Fruit fly (Drosophila melanogaster) whole organism, embryonic: ENCODE measurements around the gene caup.
A peak's percentile ranks its signal among the peaks of the same experiment; 100 is the strongest.

Experiments
- Atf3 ChIP-seq: fragments of 200-800 bp; sonication (Bioruptor generic); optimal IDR thresholded peaks from 3 replicates; lab custom pipeline; 2016; ENCODE audit warnings: missing biosample characterization, missing genetic modification characterization
- CG10462 ChIP-seq: fragments of 200-800 bp; sonication (Bioruptor generic); optimal IDR thresholded peaks from 2 replicates; lab custom pipeline; 2016; ENCODE audit warnings: missing biosample characterization, missing genetic modification characterization
- CG10654 ChIP-seq: fragments of 200-800 bp; sonication (Bioruptor generic); optimal IDR thresholded peaks from 2 replicates; lab custom pipeline; 2016; ENCODE audit warnings: missing biosample characterization, missing genetic modification characterization
- CG11247 ChIP-seq: fragments of 200-800 bp; sonication (Bioruptor generic); IDR thresholded peaks from 2 replicates; pipeline ENCODE4 v1.3.6; 2022; ENCODE audit warnings: missing biosample characterization, missing genetic modification characterization
- CG11504 ChIP-seq: fragments of 200-800 bp; sonication (Bioruptor generic); optimal IDR thresholded peaks from 3 replicates; lab custom pipeline; 2019; ENCODE audit warnings: missing biosample characterization, mild to moderate bottlenecking, missing genetic modification characterization, moderate library complexity
- CG1233 ChIP-seq: fragments of 200-800 bp; sonication (Bioruptor generic); optimal IDR thresholded peaks from 4 replicates; lab custom pipeline; 2018; ENCODE audit warnings: missing biosample characterization, mild to moderate bottlenecking, missing genetic modification characterization
- CG12942 ChIP-seq: fragments of 200-800 bp; sonication (Bioruptor generic); optimal IDR thresholded peaks from 3 replicates; lab custom pipeline; 2016; ENCODE audit warnings: missing biosample characterization, missing genetic modification characterization
- CG15011 ChIP-seq: fragments of 200-800 bp; sonication (Bioruptor generic); optimal IDR thresholded peaks from 3 replicates; lab custom pipeline; 2018; ENCODE audit warnings: missing biosample characterization, mild to moderate bottlenecking, missing genetic modification characterization
- CG15479 ChIP-seq: fragments of 200-800 bp; sonication (Bioruptor generic); optimal IDR thresholded peaks from 3 replicates; lab custom pipeline; 2019; ENCODE audit warnings: missing biosample characterization, mild to moderate bottlenecking, missing genetic modification characterization, moderate library complexity
- CG15514 ChIP-seq: fragments of 200-800 bp; sonication (Bioruptor generic); optimal IDR thresholded peaks from 3 replicates; lab custom pipeline; 2017; ENCODE audit warnings: missing biosample characterization, missing genetic modification characterization, mild to moderate bottlenecking, moderate library complexity, missing genetic modification reagents
- CG15696 ChIP-seq: fragments of 200-800 bp; sonication (Bioruptor generic); optimal IDR thresholded peaks from 2 replicates; lab custom pipeline; 2019; ENCODE audit warnings: missing biosample characterization, mild to moderate bottlenecking, missing genetic modification characterization, moderate library complexity
- CG1792 ChIP-seq: fragments of 200-800 bp; sonication (Bioruptor generic); optimal IDR thresholded peaks from 2 replicates; lab custom pipeline; 2016; ENCODE audit warnings: missing biosample characterization, missing genetic modification characterization
- CG18011 ChIP-seq: fragments of 200-800 bp; sonication (Bioruptor generic); optimal IDR thresholded peaks from 2 replicates; lab custom pipeline; 2017; ENCODE audit warnings: missing biosample characterization, missing genetic modification characterization, mild to moderate bottlenecking, moderate library complexity, missing genotype
- CG18764 ChIP-seq: fragments of 200-800 bp; sonication (Bioruptor generic); optimal IDR thresholded peaks from 3 replicates; lab custom pipeline; 2016; ENCODE audit warnings: missing biosample characterization, missing genetic modification characterization
- CG2116 ChIP-seq: fragments of 200-800 bp; sonication (Bioruptor generic); optimal IDR thresholded peaks from 3 replicates; lab custom pipeline; 2018; ENCODE audit warnings: missing biosample characterization, mild to moderate bottlenecking, missing genetic modification characterization
- CG3281 ChIP-seq: fragments of 200-800 bp; sonication (Bioruptor generic); optimal IDR thresholded peaks from 3 replicates; lab custom pipeline; 2017; ENCODE audit warnings: missing biosample characterization, mild to moderate bottlenecking, missing genetic modification characterization
- CG3726 ChIP-seq: fragments of 200-800 bp; sonication (Bioruptor generic); IDR thresholded peaks from 3 replicates; pipeline ENCODE4, ENCODE4 v1.3.6; 2022; ENCODE audit warnings: missing biosample characterization, missing genetic modification characterization
- CG4617 ChIP-seq: fragments of 200-800 bp; sonication (Bioruptor generic); optimal IDR thresholded peaks from 3 replicates; lab custom pipeline; 2016; ENCODE audit warnings: missing biosample characterization, missing genetic modification characterization, borderline replicate concordance
- CG4707 ChIP-seq: fragments of 200-800 bp; sonication (Bioruptor generic); optimal IDR thresholded peaks from 2 replicates; lab custom pipeline; 2018; ENCODE audit warnings: missing biosample characterization, mild to moderate bottlenecking, missing genetic modification characterization, moderate library complexity
- CG7372 ChIP-seq: fragments of 200-800 bp; sonication (Bioruptor generic); IDR thresholded peaks from 2 replicates; pipeline ENCODE4 v1.3.6; 2022; ENCODE audit warnings: missing biosample characterization, missing genetic modification characterization
- CG7556 ChIP-seq: fragments of 200-800 bp; sonication (Bioruptor generic); optimal IDR thresholded peaks from 2 replicates; lab custom pipeline; 2017; ENCODE audit warnings: missing biosample characterization, mild to moderate bottlenecking, missing genetic modification characterization
- CG7987 ChIP-seq: fragments of 200-800 bp; sonication (Bioruptor generic); optimal IDR thresholded peaks from 2 replicates; lab custom pipeline; 2018; ENCODE audit warnings: missing biosample characterization, mild to moderate bottlenecking, missing genetic modification characterization, moderate library complexity
- CTCF ChIP-seq: fragments of 200-800 bp; sonication (Bioruptor generic); optimal IDR thresholded peaks from 2 replicates; lab custom pipeline; 2017; ENCODE audit warnings: missing biosample characterization, mild to moderate bottlenecking, missing genetic modification characterization, moderate library complexity
- Ets65A ChIP-seq: fragments of 200-800 bp; sonication (Bioruptor generic); peaks from one replicate; lab custom pipeline; 2016; ENCODE audit warnings: missing biosample characterization, missing genetic modification characterization
- Ets97D ChIP-seq: fragments of 200-800 bp; sonication (Bioruptor generic); optimal IDR thresholded peaks from 3 replicates; lab custom pipeline; 2016; ENCODE audit warnings: missing biosample characterization, missing genetic modification characterization
- Hr78 ChIP-seq, 2 experiments: fragments of 200-800 bp in 1 of 2; fragments of >200 bp in 1 of 2; sonication (Bioruptor generic) in 1 of 2; optimal IDR thresholded peaks; 2 replicates each; lab custom pipeline; 2017 to 2019; ENCODE audit warnings: missing biosample characterization in 2 of 2, missing genetic modification characterization in 2 of 2, mild to moderate bottlenecking in 1 of 2, moderate library complexity in 1 of 2
- Kr ChIP-seq: fragments of 200-800 bp; sonication (Bioruptor generic); optimal IDR thresholded peaks from 2 replicates; lab custom pipeline; 2017; ENCODE audit warnings: missing biosample characterization, mild to moderate bottlenecking, missing genetic modification characterization
- NfI ChIP-seq: fragments of 200-800 bp; sonication (Bioruptor generic); optimal IDR thresholded peaks from 3 replicates; lab custom pipeline; 2018; ENCODE audit warnings: missing biosample characterization, mild to moderate bottlenecking, missing genetic modification characterization, moderate library complexity
- Pdp1 ChIP-seq, 2 experiments: fragments of 200-800 bp; sonication (Bioruptor generic); optimal IDR thresholded peaks; 3 replicates each; lab custom pipeline; 2016; ENCODE audit warnings: missing biosample characterization in 2 of 2, missing genetic modification characterization in 2 of 2, mild to moderate bottlenecking in 1 of 2, moderate library complexity in 1 of 2
- Ptx1 ChIP-seq: fragments of 200-800 bp; sonication (Bioruptor generic); IDR thresholded peaks from 2 replicates; pipeline ENCODE4 v1.3.6; 2022; ENCODE audit warnings: missing biosample characterization, missing genetic modification characterization
- Sin3A ChIP-seq: fragments of >200 bp; optimal IDR thresholded peaks from 2 replicates; lab custom pipeline; 2018
- Sox102F ChIP-seq: fragments of 200-800 bp; sonication (Bioruptor generic); optimal IDR thresholded peaks from 2 replicates; lab custom pipeline; 2018; ENCODE audit warnings: missing biosample characterization, mild to moderate bottlenecking, missing genetic modification characterization, moderate library complexity
- ara ChIP-seq: fragments of 200-800 bp; sonication (Bioruptor generic); IDR thresholded peaks from 2 replicates; pipeline ENCODE4 v1.3.6; 2022; ENCODE audit warnings: missing biosample characterization, missing genetic modification characterization
- cato ChIP-seq: fragments of 200-800 bp; sonication (Bioruptor generic); optimal IDR thresholded peaks from 2 replicates; lab custom pipeline; 2016; ENCODE audit warnings: missing biosample characterization, missing genetic modification characterization, borderline replicate concordance
- chif ChIP-seq, 2 experiments: fragments of 200-800 bp; sonication (Bioruptor generic); optimal IDR thresholded peaks; 3 replicates each; lab custom pipeline; 2016; ENCODE audit warnings: missing biosample characterization in 2 of 2, missing genetic modification characterization in 2 of 2
- corto ChIP-seq: fragments of 200-800 bp; sonication (Bioruptor generic); optimal IDR thresholded peaks from 2 replicates; lab custom pipeline; 2016; ENCODE audit warnings: missing biosample characterization, mild to moderate bottlenecking, missing genetic modification characterization, moderate library complexity
- crc ChIP-seq: fragments of 200-800 bp; sonication (Bioruptor generic); optimal IDR thresholded peaks from 2 replicates; lab custom pipeline; 2016; ENCODE audit warnings: missing biosample characterization, missing genetic modification characterization
- croc ChIP-seq: fragments of 200-800 bp; sonication (Bioruptor generic); conservative IDR thresholded peaks from 3 replicates; pipeline ENCODE4 v1.3.6; 2022; ENCODE audit warnings: missing biosample characterization, missing genetic modification characterization
- fd96Cb ChIP-seq: fragments of 200-800 bp; sonication (Bioruptor generic); optimal IDR thresholded peaks from 2 replicates; lab custom pipeline; 2018; ENCODE audit warnings: missing biosample characterization, mild to moderate bottlenecking, missing genetic modification characterization, moderate library complexity
- gfzf ChIP-seq: fragments of 200-800 bp; sonication (Bioruptor generic); optimal IDR thresholded peaks from 2 replicates; lab custom pipeline; 2016; ENCODE audit warnings: missing biosample characterization, mild to moderate bottlenecking, missing genetic modification characterization, moderate library complexity
- gsb ChIP-seq: fragments of 200-800 bp; sonication (Bioruptor generic); IDR thresholded peaks from 2 replicates; pipeline ENCODE4 v1.3.6; 2022; ENCODE audit warnings: missing biosample characterization, missing genetic modification characterization
- gt ChIP-seq: fragments of 200-800 bp; sonication (Bioruptor generic); IDR thresholded peaks from 2 replicates; pipeline ENCODE4 v1.3.6; 2022; ENCODE audit warnings: missing biosample characterization, missing genetic modification characterization
- inv ChIP-seq: fragments of 200-800 bp; sonication (Bioruptor generic); IDR thresholded peaks from 2 replicates; pipeline ENCODE4 v1.3.6; 2022; ENCODE audit warnings: missing biosample characterization, missing genetic modification characterization; ENCODE audit not compliant: partially characterized antibody
- phol ChIP-seq: fragments of 200-800 bp; sonication (Bioruptor generic); optimal IDR thresholded peaks from 3 replicates; lab custom pipeline; 2018; ENCODE audit warnings: missing biosample characterization, mild to moderate bottlenecking, missing genetic modification characterization, moderate library complexity
- sd ChIP-seq: fragments of 200-800 bp; sonication (Bioruptor generic); optimal IDR thresholded peaks from 3 replicates; lab custom pipeline; 2018; ENCODE audit warnings: missing biosample characterization, mild to moderate bottlenecking, missing genetic modification characterization, moderate library complexity
- sqz ChIP-seq: fragments of 200-800 bp; sonication (Bioruptor generic); optimal IDR thresholded peaks from 3 replicates; lab custom pipeline; 2018; ENCODE audit warnings: missing biosample characterization, mild to moderate bottlenecking, missing genetic modification characterization
- ssp ChIP-seq: fragments of 200-800 bp; sonication (Bioruptor generic); IDR thresholded peaks from 2 replicates; pipeline ENCODE4 v1.3.6; 2022; ENCODE audit warnings: missing biosample characterization, missing genetic modification characterization
- stwl ChIP-seq: fragments of 200-800 bp; sonication (Bioruptor generic); optimal IDR thresholded peaks from 3 replicates; lab custom pipeline; 2018; ENCODE audit warnings: missing biosample characterization, mild to moderate bottlenecking, missing genetic modification characterization, moderate library complexity
- vfl ChIP-seq: fragments of 200-800 bp; sonication (Bioruptor generic); optimal IDR thresholded peaks from 2 replicates; lab custom pipeline; 2016; ENCODE audit warnings: missing biosample characterization, missing genetic modification characterization
- z ChIP-seq: fragments of 200-800 bp; sonication (Bioruptor generic); IDR thresholded peaks from 3 replicates; pipeline ENCODE4 v1.3.6; 2022; ENCODE audit warnings: missing biosample characterization, missing genetic modification characterization

The caup gene

dm6 chr3L:12643820-12644744 lies 34.7 kb downstream of the caup start (continued):
- TF ChIP-seq CG18011 (GFP tag; lab: Kevin White, UChicago) (no peak), CG11504 (tag; lab: Kevin White, UChicago) (peak; percentile 81), z (GFP tag; lab: Robert Waterston, UW) (no peak), CG4707 (GFP tag; lab: Kevin White, UChicago) (no peak), CG15011 (GFP tag; lab: Kevin White, UChicago) (no peak), vfl (GFP tag; lab: Kevin White, UChicago) (no peak), CG15696 (tag; lab: Kevin White, UChicago) (peak; percentile 77), CG10654 (GFP tag; lab: Kevin White, UChicago) (no peak), NfI (peak; percentile 42), Kr (GFP tag; lab: Kevin White, UChicago) (no peak), crc (GFP tag; lab: Kevin White, UChicago) (no peak), corto (no peak), CG15514 (no peak), Ptx1 (no peak), CG10462 (GFP tag; lab: Kevin White, UChicago) (no peak), CG3281 (no peak), gt (no peak), sd (tag; lab: Kevin White, UChicago) (no peak), phol (peak; percentile 84), Ets65A (GFP tag; lab: Kevin White, UChicago) (no peak), croc (peak; percentile 57; the same call in 1 of the 3 replicates), CG1233 (peak; percentile 24), CG7556 (GFP tag; lab: Kevin White, UChicago) (peak; percentile 68), Sin3A (lab: Kevin White, UChicago) (no peak), Ets97D (no peak), cato (GFP tag; lab: Kevin White, UChicago) (no peak)
- TF ChIP-seq, all 482 proteins: peak for 134

dm6 chr3L:12646102-12646501 lies 36.7 kb downstream of the caup start:
- TF ChIP-seq CG12942 (GFP tag; lab: Kevin White, UChicago) (no peak), CG1233 (no peak), CG7372 (GFP tag; lab: Robert Waterston, UW) (no peak), fd96Cb (tag; lab: Kevin White, UChicago) (no peak), sqz (no peak), inv (no peak), phol (no peak), CG18764 (GFP tag; lab: Kevin White, UChicago) (no peak), CG11247 (GFP tag; lab: Robert Waterston, UW) (no peak), Hr78 (GFP tag; optimal IDR thresholded peaks at IDR 0.05; lab: Kevin White, UChicago) (no peak), CG15479 (GFP tag; lab: Kevin White, UChicago) (peak; percentile 49), ara (GFP tag; lab: Robert Waterston, UW) (no peak), CG4617 (no peak), CG7987 (GFP tag; lab: Kevin White, UChicago) (no peak), CG1792 (GFP tag; lab: Kevin White, UChicago) (no peak), Sox102F (GFP tag; lab: Kevin White, UChicago) (no peak), Pdp1 (GFP tag; optimal IDR thresholded peaks at IDR 0.05; lab: Kevin White, UChicago) (peak in 1 of 2 experiments; percentile 61), gsb (GFP tag; lab: Robert Waterston, UW) (no peak), ssp (GFP tag; lab: Robert Waterston, UW) (no peak), CTCF (no peak), CG2116 (GFP tag; lab: Kevin White, UChicago) (no peak), CG7556 (GFP tag; lab: Kevin White, UChicago) (no peak), Atf3 (GFP tag; lab: Kevin White, UChicago) (no peak), gfzf (GFP tag; lab: Kevin White, UChicago) (no peak), chif (GFP tag; optimal IDR thresholded peaks at IDR 0.05; lab: Kevin White, UChicago) (no peak), CG3726 (GFP tag; lab: Robert Waterston, UW) (no peak), stwl (peak; percentile 38)
